Worm (Caenorhabditis elegans) whole organism, young adult: ENCODE results near the gene C05D11.5.

Experiments used
- B0019.2 ChIP-seq: fragments of 200-800 bp; sonication (Bioruptor generic); conservative IDR thresholded peaks from 2 replicates; pipeline ENCODE4 v1.3.6; 2022; ENCODE audit warnings: missing genetic modification reagents, missing genetic modification characterization, missing compliant biosample characterization
- C17E4.6 ChIP-seq: fragments of 200-800 bp; sonication (Bioruptor generic); IDR thresholded peaks from 2 replicates; pipeline ENCODE4 v1.3.6; 2022; ENCODE audit warnings: missing genetic modification reagents, missing genetic modification characterization, missing compliant biosample characterization
- D2030.7 ChIP-seq: fragments of 200-800 bp; sonication (Bioruptor generic); IDR thresholded peaks from 2 replicates; pipeline ENCODE4 v1.3.6; 2022; ENCODE audit warnings: missing genetic modification reagents, missing genetic modification characterization, missing compliant biosample characterization
- F33H1.4 ChIP-seq: fragments of 200-800 bp; sonication (Bioruptor generic); IDR thresholded peaks from 2 replicates; pipeline ENCODE4 v1.3.6; 2022; ENCODE audit warnings: missing genetic modification reagents, missing genetic modification characterization, missing compliant biosample characterization
- F52B5.7 ChIP-seq: sonication (generic microtip); optimal IDR thresholded peaks from 2 replicates; lab custom pipeline; 2016; ENCODE audit warnings: mild to moderate bottlenecking, missing genetic modification characterization, missing compliant biosample characterization
- F57A8.1 ChIP-seq: fragments of 200-800 bp; sonication (Bioruptor generic); optimal IDR thresholded peaks from 2 replicates; lab custom pipeline; 2018; ENCODE audit warnings: mild to moderate bottlenecking, missing genetic modification characterization, moderate library complexity, missing compliant biosample characterization
- Y53F4B.3 ChIP-seq: fragments of 200-800 bp; sonication (Bioruptor generic); IDR thresholded peaks from 2 replicates; pipeline ENCODE4 v1.3.6; 2022; ENCODE audit warnings: missing genetic modification reagents, missing genetic modification characterization, missing compliant biosample characterization
- Y56A3A.18 ChIP-seq: fragments of 200-800 bp; sonication (Bioruptor generic); IDR thresholded peaks from 2 replicates; pipeline ENCODE4 v1.3.6; 2022; ENCODE audit warnings: missing genetic modification reagents, missing genetic modification characterization, missing compliant biosample characterization
- Y67H2A.10 ChIP-seq: fragments of 200-800 bp; sonication (Bioruptor generic); conservative IDR thresholded peaks from 2 replicates; pipeline ENCODE4 v1.3.6; 2022; ENCODE audit warnings: missing genetic modification reagents, missing genetic modification characterization, missing compliant biosample characterization
- ZK185.1 ChIP-seq: sonication (generic microtip); optimal IDR thresholded peaks from 2 replicates; lab custom pipeline; 2016; ENCODE audit warnings: mild to moderate bottlenecking, missing genetic modification characterization, missing compliant biosample characterization; ENCODE audit not compliant: poor library complexity, severe bottlenecking
- akir-1 ChIP-seq: fragments of 200-800 bp; sonication (Bioruptor generic); optimal IDR thresholded peaks from 2 replicates; lab custom pipeline; 2018; ENCODE audit warnings: mild to moderate bottlenecking, missing genetic modification characterization, moderate library complexity, missing compliant biosample characterization
- atf-7 ChIP-seq: sonication (generic microtip); optimal IDR thresholded peaks from 2 replicates; lab custom pipeline; 2017; ENCODE audit warnings: mild to moderate bottlenecking, missing genetic modification characterization, missing compliant biosample characterization
- attf-3 ChIP-seq: fragments of 200-800 bp; sonication (Bioruptor generic); conservative IDR thresholded peaks from 2 replicates; pipeline ENCODE4 v1.3.6; 2022; ENCODE audit warnings: missing genetic modification reagents, missing genetic modification characterization, missing compliant biosample characterization
- bed-1 ChIP-seq: fragments of 200-800 bp; sonication (Bioruptor generic); IDR thresholded peaks from 2 replicates; pipeline ENCODE4 v1.3.6; 2022; ENCODE audit warnings: missing genetic modification reagents, missing genetic modification characterization, missing compliant biosample characterization
- ceh-27 ChIP-seq: fragments of 200-800 bp; sonication (Bioruptor generic); optimal IDR thresholded peaks from 2 replicates; lab custom pipeline; 2018; ENCODE audit warnings: mild to moderate bottlenecking, missing genetic modification characterization, moderate library complexity, missing compliant biosample characterization
- ceh-91 ChIP-seq: fragments of 200-800 bp; sonication (Bioruptor generic); IDR thresholded peaks from 2 replicates; pipeline ENCODE4 v1.3.6; 2022; ENCODE audit warnings: missing genetic modification reagents, missing genetic modification characterization, missing compliant biosample characterization
- die-1 ChIP-seq: sonication (generic microtip); optimal IDR thresholded peaks from 2 replicates; lab custom pipeline; 2016; ENCODE audit warnings: missing genotype, mild to moderate bottlenecking, missing genetic modification characterization, missing compliant biosample characterization
- dox-1 ChIP-seq: fragments of 200-800 bp; sonication (Bioruptor generic); IDR thresholded peaks from 2 replicates; pipeline ENCODE4 v1.3.6; 2022; ENCODE audit warnings: missing genetic modification reagents, missing genetic modification characterization, missing compliant biosample characterization
- dpl-1 ChIP-seq: fragments of 150-350 bp; optimal IDR thresholded peaks from 2 replicates; lab custom pipeline; 2014; ENCODE audit warnings: missing biosample characterization, missing genetic modification reagents, missing genetic modification characterization
- ets-4 ChIP-seq: fragments of 200-800 bp; sonication (Bioruptor generic); optimal IDR thresholded peaks from 2 replicates; lab custom pipeline; 2018; ENCODE audit warnings: mild to moderate bottlenecking, missing genetic modification characterization, missing compliant biosample characterization
- him-1 ChIP-seq: sonication (generic microtip); optimal IDR thresholded peaks from 2 replicates; lab custom pipeline; 2016; ENCODE audit warnings: missing genotype, missing genetic modification reagents, missing genetic modification characterization, missing compliant biosample characterization
- hmg-20 ChIP-seq: fragments of 200-800 bp; sonication (Bioruptor generic); IDR thresholded peaks from 2 replicates; pipeline ENCODE4 v1.3.6; 2022; ENCODE audit warnings: missing genetic modification reagents, missing genetic modification characterization, missing compliant biosample characterization
- hrde-1 ChIP-seq: sonication (generic microtip); optimal IDR thresholded peaks from 2 replicates; lab custom pipeline; 2016; ENCODE audit warnings: missing genetic modification characterization, mild to moderate bottlenecking, missing compliant biosample characterization, moderate library complexity, missing genotype, missing genetic modification reagents, borderline replicate concordance
- let-607 ChIP-seq, 2 experiments: fragments of 200-800 bp in 1 of 2; sonication (Bioruptor generic) in 1 of 2; sonication (generic microtip) in 1 of 2; optimal IDR thresholded peaks; 2 replicates each; lab custom pipeline; 2016 to 2018; ENCODE audit warnings: mild to moderate bottlenecking in 2 of 2, missing compliant biosample characterization in 2 of 2, missing genetic modification characterization in 2 of 2, moderate library complexity in 2 of 2, missing genotype in 1 of 2
- lin-26 ChIP-seq: fragments of 200-800 bp; sonication (Bioruptor generic); IDR thresholded peaks from 2 replicates; pipeline ENCODE4 v1.3.6; 2022; ENCODE audit warnings: missing genetic modification reagents, missing genetic modification characterization, missing compliant biosample characterization
- lsy-27 ChIP-seq: sonication (generic microtip); optimal IDR thresholded peaks from 2 replicates; lab custom pipeline; 2017; ENCODE audit warnings: missing genetic modification characterization, mild to moderate bottlenecking, missing compliant biosample characterization, antibody characterized with exemption, missing genotype, borderline replicate concordance; ENCODE audit not compliant: insufficient read depth
- madf-10 ChIP-seq: sonication (generic microtip); optimal IDR thresholded peaks from 2 replicates; lab custom pipeline; 2016; ENCODE audit warnings: mild to moderate bottlenecking, missing genetic modification characterization, missing compliant biosample characterization
- madf-8 ChIP-seq: fragments of 200-800 bp; sonication (Bioruptor generic); conservative IDR thresholded peaks from 2 replicates; pipeline ENCODE4 v1.3.6; 2022; ENCODE audit warnings: missing genetic modification reagents, missing genetic modification characterization, missing compliant biosample characterization
- mes-4 ChIP-seq: sonication (generic microtip); optimal IDR thresholded peaks from 2 replicates; lab custom pipeline; 2016; ENCODE audit warnings: missing genotype, missing genetic modification characterization, missing compliant biosample characterization
- mxl-1 ChIP-seq: sonication (generic microtip); optimal IDR thresholded peaks from 2 replicates; lab custom pipeline; 2016; ENCODE audit warnings: missing genetic modification characterization, missing compliant biosample characterization
- nhr-120 ChIP-seq: fragments of 200-800 bp; sonication (Bioruptor generic); IDR thresholded peaks from 2 replicates; pipeline ENCODE4 v1.3.6; 2022; ENCODE audit warnings: missing genetic modification characterization, missing compliant biosample characterization
- nhr-27 ChIP-seq: fragments of 200-800 bp; sonication (Bioruptor generic); optimal IDR thresholded peaks from 2 replicates; lab custom pipeline; 2018; ENCODE audit warnings: mild to moderate bottlenecking, missing genetic modification characterization, moderate library complexity, missing compliant biosample characterization
- nhr-80 ChIP-seq: sonication (generic microtip); optimal IDR thresholded peaks from 2 replicates; lab custom pipeline; 2016; ENCODE audit warnings: missing genetic modification characterization, missing compliant biosample characterization
- nhr-90 ChIP-seq: sonication (generic microtip); optimal IDR thresholded peaks from 2 replicates; lab custom pipeline; 2016; ENCODE audit warnings: missing genotype, mild to moderate bottlenecking, missing genetic modification characterization, missing compliant biosample characterization
- snpc-1.3 ChIP-seq: sonication (generic microtip); optimal IDR thresholded peaks from 2 replicates; lab custom pipeline; 2017; ENCODE audit warnings: missing genetic modification characterization, mild to moderate bottlenecking, missing compliant biosample characterization, antibody characterized with exemption, moderate library complexity, missing genotype, missing genetic modification reagents; ENCODE audit not compliant: insufficient read depth
- somi-1 ChIP-seq: fragments of 200-800 bp; sonication (Bioruptor generic); optimal IDR thresholded peaks from 2 replicates; lab custom pipeline; 2018; ENCODE audit warnings: mild to moderate bottlenecking, missing genetic modification characterization, missing compliant biosample characterization
- unc-130 ChIP-seq: sonication (generic microtip); optimal IDR thresholded peaks from 2 replicates; lab custom pipeline; 2016; ENCODE audit warnings: missing genetic modification reagents, missing genetic modification characterization, missing compliant biosample characterization
- unc-62 ChIP-seq: fragments of 150-350 bp; optimal IDR thresholded peaks from 2 replicates; lab custom pipeline; 2014; ENCODE audit warnings: missing biosample characterization, missing genetic modification reagents, missing genetic modification characterization
- xnd-1 ChIP-seq: sonication (generic microtip); optimal IDR thresholded peaks from 2 replicates; lab custom pipeline; 2016; ENCODE audit warnings: missing genotype, missing genetic modification reagents, missing genetic modification characterization, missing compliant biosample characterization
- zim-3 ChIP-seq: sonication (generic microtip); optimal IDR thresholded peaks from 2 replicates; lab custom pipeline; 2017; ENCODE audit warnings: mild to moderate bottlenecking, missing genetic modification characterization, moderate library complexity, missing compliant biosample characterization
- ztf-3 ChIP-seq: fragments of 200-800 bp; sonication (Bioruptor generic); optimal IDR thresholded peaks from 2 replicates; lab custom pipeline; 2018; ENCODE audit warnings: mild to moderate bottlenecking, missing genetic modification characterization, missing compliant biosample characterization
- ztf-6 ChIP-seq: fragments of 200-800 bp; sonication (Bioruptor generic); IDR thresholded peaks from 2 replicates; pipeline ENCODE4 v1.3.6; 2022; ENCODE audit warnings: missing genetic modification reagents, missing genetic modification characterization, missing compliant biosample characterization

C05D11.5 gene

ce11 chrIII:6402810-6403209, 9.0 kb downstream of the C05D11.5 start:
- TF ChIP-seq die-1 (tag; lab: Kevin White, UChicago) = no peak
- TF ChIP-seq Y56A3A.18 (GFP tag; lab: Robert Waterston, UW) = no peak
- no peak for TF ChIP-seq zim-3 (tag; lab: Kevin White, UChicago)
- TF ChIP-seq attf-3 (GFP tag; lab: Robert Waterston, UW) = no peak
- no peak for TF ChIP-seq mxl-1 (tag; lab: Kevin White, UChicago)
- no peak for TF ChIP-seq snpc-1.3 (tag; lab: Kevin White, UChicago)
- TF ChIP-seq mes-4 (tag; lab: Kevin White, UChicago) = no peak
- no peak for TF ChIP-seq nhr-27
- no peak for TF ChIP-seq hmg-20
- no peak for TF ChIP-seq Y53F4B.3 (GFP tag; lab: Robert Waterston, UW)
- TF ChIP-seq him-1 (tag; lab: Kevin White, UChicago) = no peak
- no peak for TF ChIP-seq D2030.7 (GFP tag; lab: Robert Waterston, UW)
- no peak for TF ChIP-seq nhr-90 (tag; lab: Kevin White, UChicago)
- no peak for TF ChIP-seq dpl-1 (GFP tag; lab: Kevin White, UChicago)
- peak in 1 of 2 experiments; percentile 37 for TF ChIP-seq let-607 (tag; optimal IDR thresholded peaks at IDR 0.05; lab: Kevin White, UChicago)
- peak; percentile 81 for TF ChIP-seq unc-62 (GFP tag; lab: Kevin White, UChicago)
- TF ChIP-seq madf-8 (GFP tag; lab: Robert Waterston, UW) = no peak
- peak; percentile 49 for TF ChIP-seq nhr-80 (tag; lab: Kevin White, UChicago)
- no peak for TF ChIP-seq atf-7 (tag; lab: Kevin White, UChicago)
- no peak for TF ChIP-seq Y67H2A.10 (GFP tag; lab: Robert Waterston, UW)
- no peak for TF ChIP-seq nhr-120 (GFP tag; lab: Robert Waterston, UW)
- TF ChIP-seq xnd-1 = no peak
- TF ChIP-seq ztf-6 (GFP tag; lab: Robert Waterston, UW) = no peak
- TF ChIP-seq unc-130 (GFP tag; lab: Kevin White, UChicago) = no peak
- TF ChIP-seq ztf-3 (GFP tag; lab: Kevin White, UChicago) = no peak
- TF ChIP-seq B0019.2 (GFP tag; lab: Robert Waterston, UW) = no peak

- TF ChIP-seq xnd-1 (no peak), F57A8.1 (no peak), somi-1 (GFP tag; lab: Kevin White, UChicago) (peak; percentile 33)
Observed at ce11 chrIII:6402346-6402745, 9.5 kb downstream of the C05D11.5 start.

- no peak for TF ChIP-seq C17E4.6
- no peak for TF ChIP-seq ztf-3 (GFP tag; lab: Kevin White, UChicago)
- TF ChIP-seq ceh-27 (GFP tag; lab: Kevin White, UChicago) = no peak
- no peak for TF ChIP-seq akir-1 (GFP tag; lab: Kevin White, UChicago)
- no peak for TF ChIP-seq xnd-1
- no peak for TF ChIP-seq lin-26 (GFP tag; lab: Robert Waterston, UW)
- TF ChIP-seq dox-1 (GFP tag; lab: Robert Waterston, UW) = no peak
- no peak for TF ChIP-seq him-1 (tag; lab: Kevin White, UChicago)
- no peak for TF ChIP-seq ceh-91 (GFP tag; lab: Robert Waterston, UW)
- TF ChIP-seq hrde-1 = no peak
- no peak for TF ChIP-seq F52B5.7 (tag; lab: Kevin White, UChicago)
- TF ChIP-seq F33H1.4 (GFP tag; lab: Robert Waterston, UW) = no peak
- no peak for TF ChIP-seq ets-4
- TF ChIP-seq ZK185.1 (tag; lab: Kevin White, UChicago) = no peak
- no peak for TF ChIP-seq bed-1
- no peak for TF ChIP-seq lsy-27 (tag; lab: Kevin White, UChicago)
- no peak for TF ChIP-seq madf-10 (tag; lab: Kevin White, UChicago)
Observed at ce11 chrIII:6399424-6399823, 12.4 kb downstream of the C05D11.5 start.
